Worm (Caenorhabditis elegans) whole organism, midembryonic: ENCODE results near the gene F35B3.3.

Source experiments
- T22C8.4 ChIP-seq: fragments of 200-800 bp; sonication (Bioruptor generic); IDR thresholded peaks from 2 replicates; pipeline ENCODE4 v1.3.6; 2022; ENCODE audit warnings: missing genetic modification characterization, missing compliant biosample characterization
- cog-1 ChIP-seq: sonication (generic microtip); optimal IDR thresholded peaks from 2 replicates; lab custom pipeline; 2016; ENCODE audit warnings: missing genetic modification characterization, missing compliant biosample characterization
- flt-1 ChIP-seq: fragments of 200-800 bp; sonication (Bioruptor generic); IDR thresholded peaks from 2 replicates; pipeline ENCODE4 v1.3.6; 2022; ENCODE audit warnings: missing genetic modification characterization, missing compliant biosample characterization
- klf-2 ChIP-seq: fragments of 200-800 bp; sonication (Bioruptor generic); conservative IDR thresholded peaks from 2 replicates; pipeline ENCODE4 v1.3.6; 2022; ENCODE audit warnings: missing genetic modification reagents, missing genetic modification characterization, missing compliant biosample characterization
- med-1 ChIP-seq: sonication (generic microtip); optimal IDR thresholded peaks from 2 replicates; lab custom pipeline; 2017; ENCODE audit warnings: missing genetic modification characterization, mild to moderate bottlenecking, missing compliant biosample characterization, antibody characterized with exemption, missing genetic modification reagents; ENCODE audit not compliant: insufficient read depth
- ref-1 ChIP-seq: fragments of 200-800 bp; sonication (Bioruptor generic); conservative IDR thresholded peaks from 2 replicates; pipeline ENCODE4 v1.3.6; 2022; ENCODE audit warnings: missing genetic modification reagents, missing genetic modification characterization, missing compliant biosample characterization
- tab-1 ChIP-seq: fragments of 200-800 bp; sonication (Bioruptor generic); IDR thresholded peaks from 2 replicates; pipeline ENCODE4 v1.3.6; 2022; ENCODE audit warnings: missing genetic modification characterization, missing compliant biosample characterization
- ztf-23 ChIP-seq: fragments of 200-800 bp; sonication (Bioruptor generic); IDR thresholded peaks from 2 replicates; pipeline ENCODE4 v1.3.6; 2022; ENCODE audit warnings: missing genetic modification reagents, missing genetic modification characterization, missing compliant biosample characterization
- ztf-29 ChIP-seq: fragments of 200-800 bp; sonication (Bioruptor generic); IDR thresholded peaks from 2 replicates; pipeline ENCODE4 v1.3.6; 2022; ENCODE audit warnings: missing genetic modification reagents, missing genetic modification characterization, missing compliant biosample characterization

The F35B3.3 gene

DNA sequence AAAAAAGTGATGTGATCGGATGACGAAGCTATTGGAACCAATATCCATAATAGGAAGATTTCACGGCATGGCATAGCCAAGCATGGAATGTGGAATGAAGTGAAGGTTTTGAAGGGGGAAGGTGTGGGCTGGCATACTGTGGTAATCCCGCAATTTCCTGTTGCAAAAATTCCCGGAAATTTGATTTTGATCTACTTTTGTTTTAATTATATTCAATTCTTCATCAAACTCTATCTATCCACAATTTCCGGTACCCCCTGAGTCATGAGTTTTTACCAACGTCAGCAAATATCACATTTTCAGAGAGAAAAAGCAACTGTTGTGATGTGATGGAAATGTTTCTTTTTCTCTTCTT is 42.2 kb downstream of the F35B3.3 start, which contains the start of gene gcy-11:
gcy-11 (minus strand) TSS at position 101 of the 355 bp plus-strand sequence.
- TF ChIP-seq med-1 (no peak), klf-2 (GFP tag; lab: Robert Waterston, UW) (no peak), ztf-29 (GFP tag; lab: Robert Waterston, UW) (no peak), T22C8.4 (GFP tag; lab: Robert Waterston, UW) (no peak), tab-1 (GFP tag; lab: Robert Waterston, UW) (no peak), flt-1 (GFP tag; lab: Robert Waterston, UW) (no peak), ztf-23 (GFP tag; lab: Robert Waterston, UW) (no peak), cog-1 (tag; lab: Kevin White, UChicago) (no peak), ref-1 (GFP tag; lab: Robert Waterston, UW) (no peak)

DNA sequence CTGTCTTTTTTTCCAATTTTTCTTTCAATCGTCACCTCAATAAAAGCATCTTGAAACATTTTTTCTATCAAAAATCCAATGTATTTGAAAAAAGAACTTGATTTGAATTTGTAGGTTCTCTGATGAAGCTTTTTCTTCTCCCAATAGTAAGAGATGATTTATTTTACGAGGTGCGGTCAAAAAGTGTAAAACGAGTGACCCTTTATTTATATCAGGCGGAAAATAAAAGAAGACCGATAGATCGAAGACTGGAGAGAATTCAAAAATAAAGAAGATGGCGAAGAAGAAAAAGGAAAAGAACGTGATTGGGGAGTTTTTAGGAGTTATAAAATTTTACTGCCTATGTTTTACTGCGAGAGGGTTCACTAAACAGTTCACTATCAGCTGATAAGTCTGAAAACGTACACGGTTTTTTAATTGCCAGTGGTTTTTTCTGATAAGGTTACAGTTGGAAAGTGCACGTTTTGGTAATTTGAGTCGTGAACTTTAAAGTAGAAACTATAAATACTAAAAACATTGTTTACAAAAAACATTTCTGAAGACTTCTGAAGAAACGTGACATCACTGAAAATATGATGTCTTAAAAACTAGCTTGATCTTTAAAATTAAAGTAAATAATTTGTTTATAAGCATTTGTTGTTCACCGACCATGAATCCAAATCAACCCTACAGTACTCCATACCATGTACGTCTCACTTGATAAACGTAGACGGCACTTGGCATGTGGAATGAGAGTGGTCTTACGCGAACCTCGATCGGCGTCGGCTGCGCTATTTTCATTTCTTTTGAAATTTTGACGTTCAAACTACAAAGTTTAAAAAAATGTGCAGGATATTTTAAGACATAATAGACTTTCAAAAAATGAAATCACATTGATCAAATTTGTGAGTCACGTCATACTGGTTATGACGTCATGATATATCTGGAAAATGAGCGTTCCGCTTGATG is 42.8 kb downstream of the F35B3.3 start:
- no peak for TF ChIP-seq cog-1 (tag; lab: Kevin White, UChicago)
- no peak for TF ChIP-seq ztf-23 (GFP tag; lab: Robert Waterston, UW)
- no peak for TF ChIP-seq ref-1 (GFP tag; lab: Robert Waterston, UW)
- TF ChIP-seq flt-1 (GFP tag; lab: Robert Waterston, UW): no peak
- no peak for TF ChIP-seq klf-2 (GFP tag; lab: Robert Waterston, UW)
- TF ChIP-seq ztf-29 (GFP tag; lab: Robert Waterston, UW): no peak
- no peak for TF ChIP-seq med-1
- TF ChIP-seq tab-1 (GFP tag; lab: Robert Waterston, UW): no peak
- no peak for TF ChIP-seq T22C8.4 (GFP tag; lab: Robert Waterston, UW)

DNA sequence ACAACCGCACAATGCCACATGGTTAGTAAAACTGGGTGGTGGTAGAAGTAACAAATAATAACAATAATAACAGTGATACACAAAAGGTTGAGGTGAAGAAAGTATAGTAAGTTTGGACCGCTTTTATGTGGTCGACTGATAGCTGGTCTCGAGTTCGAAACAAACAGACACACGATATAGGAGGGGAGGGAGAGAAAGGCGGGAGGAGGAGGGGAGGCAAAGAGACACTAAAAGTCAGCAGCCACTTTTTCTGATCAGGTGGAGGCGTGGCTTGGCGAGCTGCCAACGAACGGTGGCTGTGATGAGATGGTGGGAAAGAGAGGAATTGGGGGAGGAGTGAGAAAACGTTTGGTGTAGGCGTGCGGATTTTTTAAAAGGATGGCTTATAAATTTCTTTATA is 45.1 kb downstream of the F35B3.3 start:
- 0 out of 2 replicates have a peak, but pooled peaks have one; percentile 25 for TF ChIP-seq ztf-23 (GFP tag; lab: Robert Waterston, UW)
- TF ChIP-seq T22C8.4 (GFP tag; lab: Robert Waterston, UW): no peak

DNA sequence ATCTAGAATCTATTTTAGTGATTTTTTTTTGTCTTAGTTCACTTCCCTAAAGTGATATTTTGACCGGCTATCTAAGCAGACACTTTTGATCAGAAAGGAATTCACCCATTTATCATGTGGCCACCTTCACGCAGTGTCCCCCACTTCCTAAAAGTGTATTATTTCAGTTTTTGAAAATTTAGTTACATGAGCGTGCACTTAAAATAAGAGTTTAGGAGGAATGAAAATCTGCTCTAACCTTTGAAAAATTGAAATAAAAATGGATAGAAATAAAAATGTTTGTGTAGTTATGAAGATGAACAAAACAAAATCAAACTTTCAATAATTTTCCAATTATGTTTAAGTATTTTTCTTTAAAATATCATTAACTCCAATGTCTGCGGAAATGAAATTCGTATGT is 46.5 kb downstream of the F35B3.3 start:
- TF ChIP-seq ref-1 (GFP tag; lab: Robert Waterston, UW) (no peak), med-1 (no peak), ztf-29 (GFP tag; lab: Robert Waterston, UW) (no peak), cog-1 (tag; lab: Kevin White, UChicago) (no peak), flt-1 (GFP tag; lab: Robert Waterston, UW) (no peak)

DNA sequence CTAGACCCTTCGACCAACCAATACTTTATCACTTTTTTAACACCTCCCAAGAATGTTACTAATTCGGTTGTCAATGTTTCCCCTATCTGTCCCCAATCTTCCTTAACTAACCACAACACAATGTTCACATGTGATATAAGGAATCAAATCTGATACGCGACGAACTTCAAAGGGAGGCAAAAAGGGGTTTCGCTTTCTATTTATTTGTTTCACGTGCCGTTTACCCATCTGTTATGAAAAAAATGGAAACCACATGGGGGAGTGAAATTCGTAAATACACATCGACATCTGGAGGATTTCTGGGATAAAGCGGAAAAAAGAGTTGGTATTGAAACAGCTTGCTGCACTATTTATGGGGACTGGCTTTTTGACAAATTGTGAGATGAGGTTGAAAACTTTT is 48.9 kb downstream of the F35B3.3 start:
- TF ChIP-seq ref-1 (GFP tag; lab: Robert Waterston, UW) (no peak), klf-2 (GFP tag; lab: Robert Waterston, UW) (no peak), cog-1 (tag; lab: Kevin White, UChicago) (no peak), med-1 (no peak), ztf-23 (GFP tag; lab: Robert Waterston, UW) (no peak), ztf-29 (GFP tag; lab: Robert Waterston, UW) (no peak), flt-1 (GFP tag; lab: Robert Waterston, UW) (no peak), tab-1 (GFP tag; lab: Robert Waterston, UW) (no peak), T22C8.4 (GFP tag; lab: Robert Waterston, UW) (no peak)

DNA sequence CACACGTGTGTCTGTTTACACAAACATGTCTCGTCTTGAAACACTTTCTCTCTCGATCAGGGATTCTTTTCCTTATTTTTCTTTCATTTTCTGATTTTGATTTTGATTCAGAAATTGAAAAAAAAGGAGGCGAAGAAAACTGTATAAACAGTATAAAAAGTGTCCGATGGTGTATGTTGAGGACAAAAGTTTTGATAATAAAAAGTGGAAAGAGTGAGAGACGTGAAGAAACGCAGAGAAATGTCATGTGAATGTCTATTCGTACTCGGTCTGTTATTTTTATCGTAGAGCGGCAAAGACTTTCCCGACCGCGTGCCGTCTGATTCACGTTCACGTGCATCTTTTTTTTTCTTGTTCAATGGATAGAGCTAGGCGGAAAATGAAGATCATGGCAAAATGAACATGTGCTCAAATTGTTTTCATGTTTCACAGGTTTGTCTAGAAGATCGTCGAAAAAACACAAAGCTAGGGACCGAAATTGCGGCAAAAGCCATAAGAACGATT is 50.5 kb downstream of the F35B3.3 start:
- TF ChIP-seq cog-1 (tag; lab: Kevin White, UChicago): no peak
- no peak for TF ChIP-seq ref-1 (GFP tag; lab: Robert Waterston, UW)
- TF ChIP-seq klf-2 (GFP tag; lab: Robert Waterston, UW): no peak
- no peak for TF ChIP-seq ztf-23 (GFP tag; lab: Robert Waterston, UW)
- no peak for TF ChIP-seq ztf-29 (GFP tag; lab: Robert Waterston, UW)
- TF ChIP-seq T22C8.4 (GFP tag; lab: Robert Waterston, UW): no peak
- TF ChIP-seq flt-1 (GFP tag; lab: Robert Waterston, UW): no peak
- TF ChIP-seq med-1: no peak
- TF ChIP-seq tab-1 (GFP tag; lab: Robert Waterston, UW): no peak

DNA sequence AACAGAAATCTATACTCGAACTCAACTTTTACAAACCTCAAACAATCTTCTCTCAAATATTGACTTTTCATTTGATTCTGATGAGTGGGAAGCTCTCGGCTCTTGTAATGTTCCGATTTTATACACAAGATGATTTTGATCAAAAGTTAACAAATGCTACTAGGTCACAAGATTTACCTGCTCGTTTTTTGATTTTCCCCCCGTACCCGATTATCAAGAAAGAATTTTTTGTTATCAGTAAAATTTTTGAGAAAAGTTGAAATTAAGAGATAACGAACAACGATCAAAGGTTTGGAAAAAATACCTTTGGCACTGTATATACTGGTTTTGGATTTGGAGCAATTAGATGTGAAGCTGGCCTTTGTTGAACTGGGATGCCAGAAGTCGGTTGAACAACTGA is 51.6 kb downstream of the F35B3.3 start:
- TF ChIP-seq ztf-23 (GFP tag; lab: Robert Waterston, UW) (no peak), cog-1 (tag; lab: Kevin White, UChicago) (no peak), med-1 (no peak), klf-2 (GFP tag; lab: Robert Waterston, UW) (no peak), flt-1 (GFP tag; lab: Robert Waterston, UW) (no peak), T22C8.4 (GFP tag; lab: Robert Waterston, UW) (no peak)

DNA sequence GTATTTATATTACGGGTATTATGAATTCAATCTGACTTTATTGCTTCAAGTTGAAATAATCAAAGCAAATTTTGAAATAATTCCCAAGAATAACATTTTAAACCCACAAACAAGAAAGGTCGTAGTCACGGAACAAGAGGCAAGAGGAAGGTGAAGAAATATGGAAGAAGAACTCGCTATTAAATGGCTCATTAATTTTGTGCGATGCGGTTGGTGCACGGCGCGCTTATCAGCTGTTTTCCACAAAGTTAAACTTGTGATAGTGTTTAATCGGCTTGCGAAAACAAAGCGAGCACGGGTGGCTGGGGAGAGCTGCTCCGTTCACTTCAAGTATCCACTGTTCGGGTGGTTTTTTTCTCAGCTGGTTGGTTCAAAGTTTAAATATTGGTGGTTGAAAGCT is 53.7 kb downstream of the F35B3.3 start:
- TF ChIP-seq ref-1 (GFP tag; lab: Robert Waterston, UW) (no peak), flt-1 (GFP tag; lab: Robert Waterston, UW) (no peak), tab-1 (GFP tag; lab: Robert Waterston, UW) (no peak), T22C8.4 (GFP tag; lab: Robert Waterston, UW) (no peak)
